Worm (Caenorhabditis elegans) whole organism, young adult: Measurements from ENCODE around the gene R13A1.5.
A peak's percentile ranks its signal among the peaks of the same experiment; 100 is the strongest.

ENCODE experiments used
- B0035.1 ChIP-seq: sonication (generic microtip); optimal IDR thresholded peaks from 2 replicates; lab custom pipeline; 2016; ENCODE audit warnings: missing genetic modification characterization, mild to moderate bottlenecking, missing compliant biosample characterization, missing genotype, missing genetic modification reagents
- B0336.3 ChIP-seq: fragments of 200-800 bp; sonication (Bioruptor generic); IDR thresholded peaks from 2 replicates; pipeline ENCODE4 v1.3.6; 2022; ENCODE audit warnings: missing genetic modification characterization, missing compliant biosample characterization
- C06A6.2 ChIP-seq: fragments of 200-800 bp; sonication (Bioruptor generic); conservative IDR thresholded peaks from 2 replicates; pipeline ENCODE4 v1.3.6; 2022; ENCODE audit warnings: missing genetic modification characterization, missing compliant biosample characterization
- F10E7.11 ChIP-seq: sonication (generic microtip); optimal IDR thresholded peaks from 2 replicates; lab custom pipeline; 2017; ENCODE audit warnings: mild to moderate bottlenecking, missing genetic modification characterization, moderate library complexity, missing compliant biosample characterization
- F23B12.7 ChIP-seq: sonication (generic microtip); optimal IDR thresholded peaks from 2 replicates; lab custom pipeline; 2017; ENCODE audit warnings: missing genetic modification characterization, mild to moderate bottlenecking, missing compliant biosample characterization, antibody characterized with exemption, moderate library complexity; ENCODE audit not compliant: insufficient read depth
- F33H1.4 ChIP-seq: fragments of 200-800 bp; sonication (Bioruptor generic); IDR thresholded peaks from 2 replicates; pipeline ENCODE4 v1.3.6; 2022; ENCODE audit warnings: missing genetic modification reagents, missing genetic modification characterization, missing compliant biosample characterization
- K11D2.4 ChIP-seq: fragments of 200-800 bp; sonication (Bioruptor generic); IDR thresholded peaks from 2 replicates; pipeline ENCODE4 v1.3.6; 2022; ENCODE audit warnings: missing genetic modification reagents, missing genetic modification characterization, missing compliant biosample characterization
- T07F8.4 ChIP-seq: sonication (generic microtip); optimal IDR thresholded peaks from 2 replicates; lab custom pipeline; 2016; ENCODE audit warnings: mild to moderate bottlenecking, missing genetic modification characterization, moderate library complexity, missing compliant biosample characterization
- T26A5.8 ChIP-seq: sonication (generic microtip); optimal IDR thresholded peaks from 2 replicates; lab custom pipeline; 2016; ENCODE audit warnings: missing genetic modification characterization, missing compliant biosample characterization
- akir-1 ChIP-seq: fragments of 200-800 bp; sonication (Bioruptor generic); optimal IDR thresholded peaks from 2 replicates; lab custom pipeline; 2018; ENCODE audit warnings: mild to moderate bottlenecking, missing genetic modification characterization, moderate library complexity, missing compliant biosample characterization
- aptf-2 ChIP-seq: fragments of 200-800 bp; sonication (Bioruptor generic); conservative IDR thresholded peaks from 2 replicates; pipeline ENCODE4 v1.3.6; 2022; ENCODE audit warnings: missing genetic modification reagents, missing genetic modification characterization, missing compliant biosample characterization
- aptf-3 ChIP-seq: fragments of 200-800 bp; sonication (Bioruptor generic); IDR thresholded peaks from 2 replicates; pipeline ENCODE4 v1.3.6; 2022; ENCODE audit warnings: missing genetic modification characterization, missing compliant biosample characterization
- athp-1 ChIP-seq: sonication (generic microtip); optimal IDR thresholded peaks from 2 replicates; lab custom pipeline; 2017; ENCODE audit warnings: mild to moderate bottlenecking, missing genetic modification characterization, missing compliant biosample characterization
- attf-3 ChIP-seq: fragments of 200-800 bp; sonication (Bioruptor generic); conservative IDR thresholded peaks from 2 replicates; pipeline ENCODE4 v1.3.6; 2022; ENCODE audit warnings: missing genetic modification reagents, missing genetic modification characterization, missing compliant biosample characterization
- bed-1 ChIP-seq: fragments of 200-800 bp; sonication (Bioruptor generic); IDR thresholded peaks from 2 replicates; pipeline ENCODE4 v1.3.6; 2022; ENCODE audit warnings: missing genetic modification reagents, missing genetic modification characterization, missing compliant biosample characterization
- ccch-3 ChIP-seq: fragments of 200-800 bp; sonication (Bioruptor generic); optimal IDR thresholded peaks from 2 replicates; lab custom pipeline; 2018; ENCODE audit warnings: mild to moderate bottlenecking, missing genetic modification characterization, missing compliant biosample characterization
- ceh-100 ChIP-seq: fragments of 200-800 bp; sonication (Bioruptor generic); IDR thresholded peaks from 2 replicates; pipeline ENCODE4 v1.3.6; 2022; ENCODE audit warnings: missing genetic modification reagents, missing genetic modification characterization, missing compliant biosample characterization
- ceh-91 ChIP-seq: fragments of 200-800 bp; sonication (Bioruptor generic); IDR thresholded peaks from 2 replicates; pipeline ENCODE4 v1.3.6; 2022; ENCODE audit warnings: missing genetic modification reagents, missing genetic modification characterization, missing compliant biosample characterization
- chd-7 ChIP-seq: sonication (generic microtip); optimal IDR thresholded peaks from 2 replicates; lab custom pipeline; 2016; ENCODE audit warnings: mild to moderate bottlenecking, missing genetic modification characterization, moderate library complexity, missing compliant biosample characterization
- dpl-1 ChIP-seq: fragments of 150-350 bp; optimal IDR thresholded peaks from 2 replicates; lab custom pipeline; 2014; ENCODE audit warnings: missing biosample characterization, missing genetic modification reagents, missing genetic modification characterization
- egl-44 ChIP-seq: fragments of 200-800 bp; sonication (Bioruptor generic); IDR thresholded peaks from 2 replicates; pipeline ENCODE4 v1.3.6; 2022; ENCODE audit warnings: missing genetic modification reagents, missing genetic modification characterization, missing compliant biosample characterization
- ekl-4 ChIP-seq: fragments of 200-800 bp; sonication (Bioruptor generic); IDR thresholded peaks from 2 replicates; pipeline ENCODE4 v1.3.6; 2022; ENCODE audit warnings: missing genetic modification reagents, missing genetic modification characterization, missing compliant biosample characterization
- ets-4 ChIP-seq: fragments of 200-800 bp; sonication (Bioruptor generic); optimal IDR thresholded peaks from 2 replicates; lab custom pipeline; 2018; ENCODE audit warnings: mild to moderate bottlenecking, missing genetic modification characterization, missing compliant biosample characterization
- gei-17 ChIP-seq: fragments of 200-800 bp; sonication (Bioruptor generic); optimal IDR thresholded peaks from 2 replicates; lab custom pipeline; 2018; ENCODE audit warnings: mild to moderate bottlenecking, missing genetic modification characterization, missing compliant biosample characterization
- him-1 ChIP-seq: sonication (generic microtip); optimal IDR thresholded peaks from 2 replicates; lab custom pipeline; 2016; ENCODE audit warnings: missing genotype, missing genetic modification reagents, missing genetic modification characterization, missing compliant biosample characterization
- hsf-1 ChIP-seq: fragments of 200-800 bp; sonication (Bioruptor generic); IDR thresholded peaks from 2 replicates; pipeline ENCODE4 v1.3.6; 2022; ENCODE audit warnings: missing genetic modification reagents, missing genetic modification characterization, missing compliant biosample characterization
- let-607 ChIP-seq, 2 experiments: fragments of 200-800 bp in 1 of 2; sonication (Bioruptor generic) in 1 of 2; sonication (generic microtip) in 1 of 2; optimal IDR thresholded peaks; 2 replicates each; lab custom pipeline; 2016 to 2018; ENCODE audit warnings: mild to moderate bottlenecking in 2 of 2, missing compliant biosample characterization in 2 of 2, missing genetic modification characterization in 2 of 2, moderate library complexity in 2 of 2, missing genotype in 1 of 2
- lin-26 ChIP-seq: fragments of 200-800 bp; sonication (Bioruptor generic); IDR thresholded peaks from 2 replicates; pipeline ENCODE4 v1.3.6; 2022; ENCODE audit warnings: missing genetic modification reagents, missing genetic modification characterization, missing compliant biosample characterization
- lin-40 ChIP-seq: sonication (generic microtip); optimal IDR thresholded peaks from 2 replicates; lab custom pipeline; 2016; ENCODE audit warnings: missing genetic modification characterization, mild to moderate bottlenecking, missing compliant biosample characterization, missing genotype, missing genetic modification reagents
- mcd-1 ChIP-seq: fragments of 200-800 bp; sonication (Bioruptor generic); IDR thresholded peaks from 2 replicates; pipeline ENCODE4 v1.3.6; 2022; ENCODE audit warnings: missing genetic modification reagents, missing genetic modification characterization, missing compliant biosample characterization
- mel-28 ChIP-seq: sonication (generic microtip); optimal IDR thresholded peaks from 2 replicates; lab custom pipeline; 2016; ENCODE audit warnings: borderline replicate concordance, mild to moderate bottlenecking, missing genetic modification characterization, missing compliant biosample characterization
- nhr-80 ChIP-seq: sonication (generic microtip); optimal IDR thresholded peaks from 2 replicates; lab custom pipeline; 2016; ENCODE audit warnings: missing genetic modification characterization, missing compliant biosample characterization
- pha-4 ChIP-seq: fragments of 150-350 bp; sonication (generic microtip); optimal IDR thresholded peaks from 2 replicates; lab custom pipeline; 2014; ENCODE audit warnings: missing biosample characterization, missing genetic modification reagents, missing genetic modification characterization
- rcor-1 ChIP-seq: fragments of 200-800 bp; sonication (Bioruptor generic); IDR thresholded peaks from 2 replicates; pipeline ENCODE4 v1.3.6; 2022; ENCODE audit warnings: missing genetic modification reagents, missing genetic modification characterization, missing compliant biosample characterization
- sdz-38 ChIP-seq: sonication (generic microtip); optimal IDR thresholded peaks from 2 replicates; lab custom pipeline; 2016; ENCODE audit warnings: missing genotype, missing genetic modification characterization, missing compliant biosample characterization
- snpc-4 ChIP-seq, 5 experiments: fragments of 150-350 bp in 1 of 5; sonication (generic microtip) in 4 of 5; optimal IDR thresholded peaks; 2 replicates each; lab custom pipeline; 2014 to 2018; ENCODE audit warnings: missing genetic modification characterization in 5 of 5, missing biosample characterization in 3 of 5, antibody characterized with exemption in 2 of 5, mild to moderate bottlenecking in 2 of 5, missing compliant biosample characterization in 2 of 5, missing genotype in 2 of 5, moderate library complexity in 2 of 5, missing genetic modification reagents in 1 of 5
- tlf-1 ChIP-seq: fragments of 200-800 bp; sonication (Bioruptor generic); optimal IDR thresholded peaks from 2 replicates; lab custom pipeline; 2018; ENCODE audit warnings: mild to moderate bottlenecking, missing genetic modification characterization, missing compliant biosample characterization
- unc-62 ChIP-seq: fragments of 150-350 bp; optimal IDR thresholded peaks from 2 replicates; lab custom pipeline; 2014; ENCODE audit warnings: missing biosample characterization, missing genetic modification reagents, missing genetic modification characterization
- xnd-1 ChIP-seq: sonication (generic microtip); optimal IDR thresholded peaks from 2 replicates; lab custom pipeline; 2016; ENCODE audit warnings: missing genotype, missing genetic modification reagents, missing genetic modification characterization, missing compliant biosample characterization
- ztf-22 ChIP-seq: fragments of 200-800 bp; sonication (Bioruptor generic); optimal IDR thresholded peaks from 2 replicates; lab custom pipeline; 2018; ENCODE audit warnings: mild to moderate bottlenecking, missing genetic modification characterization, moderate library complexity, missing compliant biosample characterization
- ztf-3 ChIP-seq: fragments of 200-800 bp; sonication (Bioruptor generic); optimal IDR thresholded peaks from 2 replicates; lab custom pipeline; 2018; ENCODE audit warnings: mild to moderate bottlenecking, missing genetic modification characterization, missing compliant biosample characterization

R13A1.5 gene

ce11 chrIV:7182818-7183217 lies 8.8 kb downstream of the R13A1.5 start:
- TF ChIP-seq let-607 (tag; optimal IDR thresholded peaks at IDR 0.05; lab: Kevin White, UChicago) = peak; percentile 60 to 85
- no peak for TF ChIP-seq T26A5.8 (tag; lab: Kevin White, UChicago)
- no peak for TF ChIP-seq ccch-3 (GFP tag; lab: Kevin White, UChicago)
- TF ChIP-seq attf-3 (GFP tag; lab: Robert Waterston, UW) = no peak
- TF ChIP-seq unc-62 = peak; percentile 75
- no peak for TF ChIP-seq ekl-4 (GFP tag; lab: Robert Waterston, UW)
- TF ChIP-seq egl-44 (GFP tag; lab: Robert Waterston, UW) = no peak
- no peak for TF ChIP-seq ceh-91
- TF ChIP-seq dpl-1 (GFP tag; lab: Kevin White, UChicago) = no peak
- no peak for TF ChIP-seq sdz-38 (tag; lab: Kevin White, UChicago)
- TF ChIP-seq lin-40 (tag; lab: Kevin White, UChicago) = no peak
- no peak for TF ChIP-seq aptf-3 (GFP tag; lab: Robert Waterston, UW)
- TF ChIP-seq ets-4 (GFP tag; lab: Kevin White, UChicago) = no peak
- TF ChIP-seq xnd-1 = no peak
- no peak for TF ChIP-seq F10E7.11 (tag; lab: Kevin White, UChicago)
- TF ChIP-seq chd-7 = no peak
- peak; percentile 36 for TF ChIP-seq pha-4 (tag; lab: Kevin White, UChicago)
- peak; percentile 78 for TF ChIP-seq nhr-80 (tag; lab: Kevin White, UChicago)
- TF ChIP-seq F33H1.4 (GFP tag; lab: Robert Waterston, UW) = no peak
- TF ChIP-seq K11D2.4 (GFP tag; lab: Robert Waterston, UW) = no peak
- TF ChIP-seq gei-17 = no peak
- TF ChIP-seq ztf-22 (GFP tag; lab: Kevin White, UChicago) = peak; percentile 47
- TF ChIP-seq akir-1 (GFP tag; lab: Kevin White, UChicago) = no peak
- TF ChIP-seq mcd-1 (GFP tag; lab: Robert Waterston, UW) = no peak
- TF ChIP-seq aptf-2 (GFP tag; lab: Robert Waterston, UW) = no peak
- TF ChIP-seq rcor-1 (GFP tag; lab: Robert Waterston, UW) = no peak

- TF ChIP-seq lin-26 (GFP tag; lab: Robert Waterston, UW) (no peak), mel-28 (tag; lab: Kevin White, UChicago) (no peak), let-607 (tag; optimal IDR thresholded peaks at IDR 0.05; lab: Kevin White, UChicago) (peak in 1 of 2 experiments; percentile 67), B0035.1 (no peak), mcd-1 (GFP tag; lab: Robert Waterston, UW) (no peak), unc-62 (peak; percentile 54), nhr-80 (tag; lab: Kevin White, UChicago) (peak; percentile 72), snpc-4 (GFP tag; optimal IDR thresholded peaks at IDR 0.05; lab: Kevin White, UChicago) (no peak), snpc-4 (tag; optimal IDR thresholded peaks at IDR 0.05; lab: Kevin White, UChicago) (no peak)
These were observed 11.3 kb downstream of the R13A1.5 start, which contains the start of gene cest-10 for ce11 chrIV:7180304-7180703. Gene cest-10 (plus strand): TSS chrIV:7180557.

- TF ChIP-seq aptf-3 (GFP tag; lab: Robert Waterston, UW) (no peak), xnd-1 (no peak), ceh-100 (GFP tag; lab: Robert Waterston, UW) (no peak), ztf-22 (GFP tag; lab: Kevin White, UChicago) (no peak), tlf-1 (GFP tag; lab: Kevin White, UChicago) (no peak), bed-1 (GFP tag; lab: Robert Waterston, UW) (no peak), ets-4 (GFP tag; lab: Kevin White, UChicago) (no peak), athp-1 (tag; lab: Kevin White, UChicago) (no peak), ztf-3 (GFP tag; lab: Kevin White, UChicago) (no peak), F23B12.7 (tag; lab: Kevin White, UChicago) (no peak), B0336.3 (GFP tag; lab: Robert Waterston, UW) (no peak), T07F8.4 (tag; lab: Kevin White, UChicago) (no peak), attf-3 (GFP tag; lab: Robert Waterston, UW) (no peak), hsf-1 (GFP tag; lab: Robert Waterston, UW) (no peak), gei-17 (no peak), C06A6.2 (no peak), him-1 (tag; lab: Kevin White, UChicago) (no peak), egl-44 (GFP tag; lab: Robert Waterston, UW) (no peak)
- TF ChIP-seq, all 124 proteins: peak for 0
These were observed 12.7 kb downstream of the R13A1.5 start, which contains the start of gene C42D4.3 for ce11 chrIV:7178942-7179341. Gene C42D4.3 (plus strand): TSS chrIV:7179239.
